Fruit fly (Drosophila melanogaster) whole organism, adult: ENCODE measurements around the gene CdGAPr.
A peak's percentile ranks its signal among the peaks of the same experiment; 100 is the strongest.

ENCODE experiments used
- CG11617 ChIP-seq: fragments of 200-800 bp; sonication (Bioruptor generic); optimal IDR thresholded peaks from 2 replicates; lab custom pipeline; 2017; ENCODE audit warnings: mild to moderate bottlenecking, missing biosample characterization, missing genetic modification reagents, missing genetic modification characterization
- CG12768 ChIP-seq: fragments of 200-800 bp; sonication (Bioruptor generic); optimal IDR thresholded peaks from 2 replicates; lab custom pipeline; 2017; ENCODE audit warnings: missing biosample characterization, missing genetic modification characterization, mild to moderate bottlenecking, moderate library complexity, missing genetic modification reagents
- CG14711 ChIP-seq: fragments of 200-800 bp; sonication (Bioruptor generic); optimal IDR thresholded peaks from 2 replicates; lab custom pipeline; 2018; ENCODE audit warnings: missing biosample characterization, mild to moderate bottlenecking, missing genetic modification characterization, moderate library complexity
- CG1620 ChIP-seq: fragments of 200-800 bp; sonication (Bioruptor generic); optimal IDR thresholded peaks from 2 replicates; lab custom pipeline; 2016; ENCODE audit warnings: missing biosample characterization, missing genetic modification characterization
- CG33017 ChIP-seq: fragments of 200-800 bp; sonication (Bioruptor generic); optimal IDR thresholded peaks from 2 replicates; lab custom pipeline; 2018; ENCODE audit warnings: missing biosample characterization, mild to moderate bottlenecking, missing genetic modification characterization, moderate library complexity
- CG5204 ChIP-seq: fragments of 200-800 bp; sonication (Bioruptor generic); optimal IDR thresholded peaks from 2 replicates; lab custom pipeline; 2016; ENCODE audit warnings: missing biosample characterization, missing genetic modification characterization
- CG7045 ChIP-seq: fragments of 200-800 bp; sonication (Bioruptor generic); optimal IDR thresholded peaks from 2 replicates; lab custom pipeline; 2017; ENCODE audit warnings: missing biosample characterization, mild to moderate bottlenecking, missing genetic modification characterization
- CG7101 ChIP-seq: fragments of 200-800 bp; sonication (Bioruptor generic); optimal IDR thresholded peaks from 2 replicates; lab custom pipeline; 2018; ENCODE audit warnings: missing biosample characterization, mild to moderate bottlenecking, missing genetic modification characterization, moderate library complexity
- Clk ChIP-seq: fragments of 200-800 bp; sonication (Bioruptor generic); optimal IDR thresholded peaks from 2 replicates; lab custom pipeline; 2017; ENCODE audit warnings: missing biosample characterization, missing genetic modification characterization
- Crg-1 ChIP-seq: fragments of 200-800 bp; sonication (Bioruptor generic); optimal IDR thresholded peaks from 2 replicates; lab custom pipeline; 2016; ENCODE audit warnings: missing biosample characterization, missing genetic modification characterization
- Hr96 ChIP-seq: fragments of 200-800 bp; sonication (Bioruptor generic); optimal IDR thresholded peaks from 2 replicates; lab custom pipeline; 2016; ENCODE audit warnings: missing biosample characterization, missing genetic modification characterization
- Mnt ChIP-seq: fragments of 200-800 bp; sonication (Bioruptor generic); optimal IDR thresholded peaks from 2 replicates; lab custom pipeline; 2016; ENCODE audit warnings: missing biosample characterization, mild to moderate bottlenecking, missing genetic modification characterization
- bab1 ChIP-seq: fragments of 200-800 bp; sonication (Bioruptor generic); optimal IDR thresholded peaks from 3 replicates; lab custom pipeline; 2019; ENCODE audit warnings: missing biosample characterization, mild to moderate bottlenecking, missing genetic modification characterization, moderate library complexity
- cic ChIP-seq: fragments of 200-800 bp; sonication (Bioruptor generic); optimal IDR thresholded peaks from 2 replicates; lab custom pipeline; 2017; ENCODE audit warnings: missing biosample characterization, mild to moderate bottlenecking, missing genetic modification characterization, moderate library complexity
- cnc ChIP-seq, 2 experiments: fragments of >200 bp; optimal IDR thresholded peaks; 2 replicates each; lab custom pipeline; 2017
- kay ChIP-seq: fragments of 200-800 bp; sonication (Bioruptor generic); peaks from one replicate; lab custom pipeline; 2016; ENCODE audit warnings: missing biosample characterization, missing genetic modification characterization, borderline replicate concordance
- ovo ChIP-seq: fragments of 200-800 bp; sonication (Bioruptor generic); optimal IDR thresholded peaks from 2 replicates; lab custom pipeline; 2016; ENCODE audit warnings: missing biosample characterization, missing genetic modification characterization
- pad ChIP-seq: fragments of 200-800 bp; sonication (Bioruptor generic); optimal IDR thresholded peaks from 3 replicates; lab custom pipeline; 2017; ENCODE audit warnings: missing biosample characterization, missing genetic modification characterization, mild to moderate bottlenecking, moderate library complexity, missing genetic modification reagents
- tj ChIP-seq: fragments of 200-800 bp; sonication (Bioruptor generic); optimal IDR thresholded peaks from 3 replicates; lab custom pipeline; 2017; ENCODE audit warnings: missing biosample characterization, mild to moderate bottlenecking, missing genetic modification characterization, moderate library complexity
- toe ChIP-seq: fragments of 200-800 bp; sonication (Bioruptor generic); optimal IDR thresholded peaks from 2 replicates; lab custom pipeline; 2016; ENCODE audit warnings: missing biosample characterization, missing genetic modification characterization

CdGAPr gene

DNA sequence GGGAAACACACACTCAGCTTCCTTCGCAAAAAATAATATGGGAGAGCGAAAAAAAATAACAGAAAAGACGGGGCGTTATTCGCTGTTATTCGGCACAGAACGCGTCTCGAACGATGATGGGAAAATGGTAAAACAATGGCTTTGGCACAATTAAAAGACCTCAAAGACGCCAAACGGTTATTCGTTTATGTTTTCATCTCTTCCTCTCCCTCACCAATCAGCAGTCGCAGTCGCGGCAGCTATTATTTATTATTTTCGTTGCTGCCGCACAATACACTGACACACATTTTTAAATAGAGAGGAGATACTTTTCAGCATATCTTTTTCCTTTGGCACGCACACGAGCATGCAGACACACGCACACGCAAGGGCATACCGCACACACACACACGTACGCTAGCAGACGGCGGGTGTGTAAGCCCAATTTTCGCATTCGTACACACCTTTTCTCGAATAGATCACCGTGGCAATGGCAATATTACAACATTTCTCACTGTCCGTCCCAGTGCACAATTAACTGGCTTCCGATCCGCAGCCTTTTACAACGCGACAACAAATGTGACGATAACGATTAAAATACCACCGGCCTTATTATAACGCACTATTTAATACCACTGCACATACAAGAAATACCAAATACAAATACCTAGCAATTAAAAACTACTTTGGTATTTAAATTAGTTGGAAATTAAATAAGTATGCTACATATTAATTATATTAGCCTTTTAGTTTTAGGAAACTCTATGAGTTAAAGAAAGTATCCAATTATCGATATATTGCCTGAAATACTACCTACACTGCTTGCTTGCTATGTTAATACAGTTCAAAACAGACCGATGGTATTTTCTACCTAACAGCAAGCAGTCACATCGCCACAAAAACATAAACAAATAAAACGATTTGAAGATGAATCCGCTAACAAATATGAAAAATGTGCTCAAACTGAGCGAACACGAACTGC, at the start of gene CdGAPr, which contains the start of gene CG10466:
TSS of gene CdGAPr (minus strand) at position 562 of the 961 bp plus-strand sequence.
TSS of gene CG10466 (plus strand) at position 784 of the 961 bp plus-strand sequence.
- TF ChIP-seq pad (GFP tag; lab: Kevin White, UChicago) (peak; percentile 53), cic (GFP tag; lab: Kevin White, UChicago) (no peak), bab1 (GFP tag; lab: Kevin White, UChicago) (no peak), ovo (GFP tag; lab: Kevin White, UChicago) (no peak), CG14711 (tag; lab: Kevin White, UChicago) (peak; percentile 8), Mnt (GFP tag; lab: Kevin White, UChicago) (peak; percentile 9), CG33017 (no peak), CG5204 (GFP tag; lab: Kevin White, UChicago) (no peak), cnc (optimal IDR thresholded peaks at IDR 0.05; lab: Kevin White, UChicago) (no peak), CG12768 (GFP tag; lab: Kevin White, UChicago) (no peak), tj (GFP tag; lab: Kevin White, UChicago) (peak; percentile 16), toe (GFP tag; lab: Kevin White, UChicago) (no peak), Hr96 (GFP tag; lab: Kevin White, UChicago) (no peak)

DNA sequence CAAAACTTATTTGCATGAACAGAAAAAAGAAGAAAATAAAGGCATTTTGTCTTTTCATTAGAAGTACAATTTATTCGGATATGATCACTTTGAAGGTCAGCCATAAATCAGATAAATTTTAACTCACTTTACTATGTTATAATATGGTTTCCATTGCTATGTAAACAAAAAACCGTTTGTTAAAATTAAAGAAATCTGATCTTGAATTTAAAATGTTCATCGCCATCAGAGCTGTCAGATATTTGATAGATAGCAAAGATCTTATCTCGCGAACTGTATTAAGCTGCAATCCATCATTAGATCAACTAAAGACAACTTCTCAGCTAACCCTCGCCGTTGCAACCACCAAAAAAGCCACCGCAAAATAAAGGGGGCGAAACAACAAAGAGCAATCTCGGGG, 44.5 kb upstream of the CdGAPr start:
- TF ChIP-seq CG7101 (no peak), CG33017 (no peak)

DNA sequence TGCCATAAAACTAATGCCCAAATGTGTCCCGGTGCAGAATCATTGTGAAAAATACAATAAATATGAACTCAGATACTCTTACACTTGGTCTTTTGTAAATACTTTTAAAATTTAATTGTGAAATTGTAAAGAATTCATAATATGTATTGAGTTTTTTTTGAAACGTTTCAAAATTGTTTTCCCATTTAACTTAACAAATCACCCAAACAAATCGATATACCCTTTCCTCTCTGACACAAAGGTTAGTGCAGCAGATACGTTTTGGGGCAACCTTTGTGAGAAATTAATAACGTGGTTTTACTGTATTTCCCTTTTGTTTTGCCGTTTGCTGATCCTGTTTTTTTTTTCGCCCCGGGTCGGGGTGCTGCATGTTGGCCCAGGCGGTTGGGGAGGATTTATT, 43.5 kb upstream of the CdGAPr start:
- TF ChIP-seq CG7101 = no peak
- no peak for TF ChIP-seq pad (GFP tag; lab: Kevin White, UChicago)

dm6 chr2L:19831388-19831787, 39.7 kb upstream of the CdGAPr start:
- TF ChIP-seq bab1 (GFP tag; lab: Kevin White, UChicago) (no peak), cnc (optimal IDR thresholded peaks at IDR 0.05; lab: Kevin White, UChicago) (no peak), CG7045 (no peak)

DNA sequence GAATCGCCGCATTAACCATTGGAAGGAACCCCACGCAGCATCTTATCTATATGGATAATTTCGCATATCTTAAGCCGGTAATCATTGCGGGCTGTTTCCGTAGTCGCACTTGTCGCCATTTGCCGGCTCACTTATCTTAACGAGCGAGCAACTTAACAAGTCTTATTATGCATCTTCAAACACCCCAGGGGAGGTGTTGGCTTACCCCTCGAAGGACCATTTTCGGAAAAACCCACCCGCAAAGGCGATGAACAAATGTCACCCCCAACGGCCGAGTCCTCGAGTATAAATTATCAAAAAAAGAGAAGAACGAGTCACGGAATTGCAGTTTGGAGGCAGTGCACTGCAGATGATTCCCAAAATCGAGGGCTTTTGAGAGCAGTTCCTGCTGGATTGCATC, 37.7 kb upstream of the CdGAPr start:
- TF ChIP-seq CG33017 (no peak), tj (GFP tag; lab: Kevin White, UChicago) (no peak), Hr96 (GFP tag; lab: Kevin White, UChicago) (no peak), toe (GFP tag; lab: Kevin White, UChicago) (no peak), CG7045 (no peak), CG14711 (tag; lab: Kevin White, UChicago) (no peak), pad (GFP tag; lab: Kevin White, UChicago) (no peak), bab1 (GFP tag; lab: Kevin White, UChicago) (no peak), CG7101 (no peak), Crg-1 (GFP tag; lab: Kevin White, UChicago) (no peak), ovo (GFP tag; lab: Kevin White, UChicago) (no peak), CG1620 (GFP tag; lab: Kevin White, UChicago) (no peak), CG11617 (no peak), CG5204 (GFP tag; lab: Kevin White, UChicago) (no peak), kay (no peak), cnc (optimal IDR thresholded peaks at IDR 0.05; lab: Kevin White, UChicago) (no peak), CG12768 (GFP tag; lab: Kevin White, UChicago) (no peak), Clk (no peak)

DNA sequence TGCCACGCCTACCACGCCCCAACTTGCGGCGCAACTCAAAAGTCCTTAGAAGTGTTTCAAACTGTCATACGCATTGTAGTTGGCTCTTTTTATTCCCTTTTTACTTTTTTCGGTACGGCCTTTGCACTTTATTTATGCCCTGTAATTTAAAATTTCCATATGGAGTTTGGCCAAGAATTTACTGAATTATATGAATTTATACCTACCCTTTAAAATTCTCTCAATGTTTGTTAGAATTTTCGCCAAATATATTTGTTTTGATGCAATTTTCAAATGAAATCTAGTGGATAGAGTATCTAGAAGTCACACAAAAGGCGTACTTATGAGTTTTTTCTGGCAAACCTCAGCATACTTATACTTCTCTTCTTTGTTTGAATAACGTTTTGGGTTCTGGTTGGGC, 32.6 kb upstream of the CdGAPr start:
- TF ChIP-seq pad (GFP tag; lab: Kevin White, UChicago) = no peak

- no peak for TF ChIP-seq Mnt (GFP tag; lab: Kevin White, UChicago)
- TF ChIP-seq cnc (optimal IDR thresholded peaks at IDR 0.05; lab: Kevin White, UChicago) = no peak
- TF ChIP-seq CG7101 = no peak
- peak; percentile 93 for TF ChIP-seq pad (GFP tag; lab: Kevin White, UChicago)
- no peak for TF ChIP-seq tj (GFP tag; lab: Kevin White, UChicago)
- TF ChIP-seq CG14711 (tag; lab: Kevin White, UChicago) = no peak
- TF ChIP-seq Crg-1 (GFP tag; lab: Kevin White, UChicago) = no peak
Measured at dm6 chr2L:19819896-19820295, 28.2 kb upstream of the CdGAPr start.

DNA sequence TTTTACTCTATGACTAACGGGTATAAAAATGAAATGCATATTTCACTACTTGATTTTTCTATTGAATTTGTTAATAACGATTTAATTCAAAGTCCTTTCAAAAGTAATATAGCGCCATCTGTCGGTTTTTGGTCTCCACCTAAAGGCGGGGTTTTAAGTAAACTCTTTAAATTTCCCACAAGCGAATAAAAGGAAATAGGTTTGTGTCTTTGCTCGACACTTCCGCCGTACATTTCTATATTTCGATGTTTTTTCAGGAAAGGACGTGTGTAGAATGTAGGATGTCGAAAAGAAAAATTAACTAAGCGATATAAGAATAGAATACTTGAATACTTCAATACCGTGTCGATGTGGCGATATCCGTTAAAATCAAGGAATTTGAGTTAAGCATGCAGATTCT, 25.5 kb upstream of the CdGAPr start:
- TF ChIP-seq CG33017 (no peak), Crg-1 (GFP tag; lab: Kevin White, UChicago) (no peak), Hr96 (GFP tag; lab: Kevin White, UChicago) (no peak), CG7045 (no peak), pad (GFP tag; lab: Kevin White, UChicago) (no peak), bab1 (GFP tag; lab: Kevin White, UChicago) (no peak), cic (GFP tag; lab: Kevin White, UChicago) (no peak), CG12768 (GFP tag; lab: Kevin White, UChicago) (no peak), CG5204 (GFP tag; lab: Kevin White, UChicago) (no peak), kay (no peak), toe (GFP tag; lab: Kevin White, UChicago) (no peak), Clk (no peak), Mnt (GFP tag; lab: Kevin White, UChicago) (no peak), CG1620 (GFP tag; lab: Kevin White, UChicago) (no peak), tj (GFP tag; lab: Kevin White, UChicago) (no peak), cnc (optimal IDR thresholded peaks at IDR 0.05; lab: Kevin White, UChicago) (no peak), CG14711 (tag; lab: Kevin White, UChicago) (no peak)
